Worm (Caenorhabditis elegans) whole organism, L1 larva: ENCODE results near the gene acc-4.
A peak's percentile ranks its signal among the peaks of the same experiment; 100 is the strongest.

Source experiments
- C04F5.9 ChIP-seq: sonication (generic microtip); optimal IDR thresholded peaks from 2 replicates; lab custom pipeline; 2016; ENCODE audit warnings: missing genetic modification characterization, missing compliant biosample characterization
- C16A3.4 ChIP-seq: fragments of 150-350 bp; optimal IDR thresholded peaks from 2 replicates; lab custom pipeline; 2014; ENCODE audit warnings: missing biosample characterization, missing genetic modification characterization
- aha-1 ChIP-seq: fragments of 150-350 bp; optimal IDR thresholded peaks from 2 replicates; lab custom pipeline; 2014; ENCODE audit warnings: missing biosample characterization, missing genetic modification characterization
- ceh-8 ChIP-seq: fragments of 200-800 bp; sonication (Bioruptor generic); optimal IDR thresholded peaks from 2 replicates; lab custom pipeline; 2018; ENCODE audit warnings: mild to moderate bottlenecking, missing genetic modification characterization, moderate library complexity, missing compliant biosample characterization
- ceh-82 ChIP-seq, 3 experiments: fragments of 150-350 bp in 1 of 3; sonication (generic microtip) in 2 of 3; optimal IDR thresholded peaks; 2 replicates each; lab custom pipeline; 2014 to 2017; ENCODE audit warnings: missing biosample characterization in 3 of 3, missing genetic modification characterization in 3 of 3
- ceh-90 ChIP-seq: sonication (generic microtip); optimal IDR thresholded peaks from 2 replicates; lab custom pipeline; 2016; ENCODE audit warnings: missing genetic modification characterization, missing compliant biosample characterization
- dsc-1 ChIP-seq: sonication (generic microtip); optimal IDR thresholded peaks from 2 replicates; lab custom pipeline; 2016; ENCODE audit warnings: mild to moderate bottlenecking, missing genetic modification characterization, missing compliant biosample characterization
- efl-1 ChIP-seq, 4 experiments: fragments of 150-350 bp; optimal IDR thresholded peaks in 3 of 4; peaks in 1 of 4; 1 replicate in 1 of 4; 2 replicates in 3 of 4; lab custom pipeline; 2014; ENCODE audit warnings: missing biosample characterization in 2 of 4, missing genetic modification characterization in 2 of 4, missing genetic modification reagents in 2 of 4
- egl-13 ChIP-seq: sonication (generic microtip); optimal IDR thresholded peaks from 2 replicates; lab custom pipeline; 2016; ENCODE audit warnings: missing genotype, missing genetic modification reagents, missing genetic modification characterization, missing compliant biosample characterization
- elt-2 ChIP-seq: sonication (generic microtip); optimal IDR thresholded peaks from 2 replicates; lab custom pipeline; 2016; ENCODE audit warnings: missing genetic modification characterization, mild to moderate bottlenecking, inconsistent platforms, missing compliant biosample characterization, missing genetic modification reagents
- fkh-10 ChIP-seq: sonication (generic microtip); optimal IDR thresholded peaks from 2 replicates; lab custom pipeline; 2017; ENCODE audit warnings: missing biosample characterization, missing genetic modification reagents, missing genetic modification characterization
- fkh-4 ChIP-seq: sonication (generic microtip); optimal IDR thresholded peaks from 2 replicates; lab custom pipeline; 2016; ENCODE audit warnings: missing compliant biosample characterization, missing genetic modification characterization, borderline replicate concordance
- fkh-8 ChIP-seq: sonication (generic microtip); optimal IDR thresholded peaks from 2 replicates; lab custom pipeline; 2016; ENCODE audit warnings: mild to moderate bottlenecking, missing genetic modification characterization, missing compliant biosample characterization
- fos-1 ChIP-seq: fragments of 150-350 bp; optimal IDR thresholded peaks from 2 replicates; lab custom pipeline; 2014; ENCODE audit warnings: missing biosample characterization, missing genetic modification characterization
- hlh-17 ChIP-seq: fragments of 200-800 bp; sonication (Bioruptor generic); optimal IDR thresholded peaks from 2 replicates; lab custom pipeline; 2018; ENCODE audit warnings: missing genetic modification characterization, mild to moderate bottlenecking, missing compliant biosample characterization, moderate library complexity, borderline replicate concordance
- hpl-2 ChIP-seq: fragments of 150-350 bp; optimal IDR thresholded peaks from 2 replicates; lab custom pipeline; 2014; ENCODE audit warnings: missing biosample characterization, missing genetic modification reagents, missing genetic modification characterization
- isw-1 ChIP-seq: fragments of 200-800 bp; sonication (Bioruptor generic); IDR thresholded peaks from 2 replicates; pipeline ENCODE4 v1.3.6; 2022; ENCODE audit warnings: missing genetic modification characterization, missing compliant biosample characterization
- jun-1 ChIP-seq: fragments of 150-350 bp; optimal IDR thresholded peaks from 2 replicates; lab custom pipeline; 2014; ENCODE audit warnings: missing biosample characterization, missing genetic modification reagents, missing genetic modification characterization
- lin-13 ChIP-seq: fragments of 150-350 bp; optimal IDR thresholded peaks from 2 replicates; lab custom pipeline; 2014; ENCODE audit warnings: missing biosample characterization, missing genetic modification reagents, missing genetic modification characterization
- lin-15B ChIP-seq: fragments of 150-350 bp; sonication (generic microtip); optimal IDR thresholded peaks from 3 replicates; lab custom pipeline; 2014; ENCODE audit warnings: missing biosample characterization, missing genetic modification characterization
- lin-39 ChIP-seq: fragments of 150-350 bp; optimal IDR thresholded peaks from 2 replicates; lab custom pipeline; 2014; ENCODE audit warnings: missing biosample characterization, missing genetic modification reagents, missing genetic modification characterization
- lir-3 ChIP-seq: sonication (generic microtip); optimal IDR thresholded peaks from 2 replicates; lab custom pipeline; 2016; ENCODE audit warnings: mild to moderate bottlenecking, missing genetic modification characterization, moderate library complexity, missing compliant biosample characterization; ENCODE audit not compliant: poor library complexity
- lsy-2 ChIP-seq, 2 experiments: fragments of 150-350 bp; optimal IDR thresholded peaks; 2 replicates each; lab custom pipeline; 2014; ENCODE audit warnings: missing biosample characterization in 2 of 2, missing genetic modification characterization in 2 of 2
- nhr-11 ChIP-seq: fragments of 150-350 bp; optimal IDR thresholded peaks from 2 replicates; lab custom pipeline; 2014; ENCODE audit warnings: missing biosample characterization, missing genetic modification characterization
- nhr-20 ChIP-seq: sonication (generic microtip); optimal IDR thresholded peaks from 2 replicates; lab custom pipeline; 2016; ENCODE audit warnings: mild to moderate bottlenecking, missing genetic modification characterization, missing compliant biosample characterization
- nhr-237 ChIP-seq: fragments of 150-350 bp; optimal IDR thresholded peaks from 2 replicates; lab custom pipeline; 2014; ENCODE audit warnings: missing biosample characterization, missing genetic modification characterization
- nhr-28 ChIP-seq: fragments of 150-350 bp; optimal IDR thresholded peaks from 2 replicates; lab custom pipeline; 2014; ENCODE audit warnings: missing biosample characterization, missing genetic modification characterization
- nhr-47 ChIP-seq: sonication (generic microtip); optimal IDR thresholded peaks from 2 replicates; lab custom pipeline; 2016; ENCODE audit warnings: mild to moderate bottlenecking, missing genetic modification characterization, moderate library complexity, missing compliant biosample characterization
- nhr-71 ChIP-seq: sonication (generic microtip); optimal IDR thresholded peaks from 2 replicates; lab custom pipeline; 2016; ENCODE audit warnings: mild to moderate bottlenecking, missing genetic modification characterization, moderate library complexity, missing compliant biosample characterization
- nhr-76 ChIP-seq: sonication (generic microtip); optimal IDR thresholded peaks from 2 replicates; lab custom pipeline; 2017; ENCODE audit warnings: missing biosample characterization, missing genetic modification characterization
- nhr-84 ChIP-seq: sonication (generic microtip); optimal IDR thresholded peaks from 2 replicates; lab custom pipeline; 2017; ENCODE audit warnings: missing biosample characterization, missing genetic modification characterization
- nhr-85 ChIP-seq: sonication (generic microtip); peaks from one replicate; lab custom pipeline; 2016; ENCODE audit warnings: missing genetic modification characterization, inconsistent platforms, missing compliant biosample characterization
- pqm-1 ChIP-seq: sonication (generic microtip); optimal IDR thresholded peaks from 3 replicates; lab custom pipeline; 2017; ENCODE audit warnings: missing biosample characterization, missing genetic modification characterization
- rnt-1 ChIP-seq: sonication (generic microtip); optimal IDR thresholded peaks from 2 replicates; lab custom pipeline; 2016; ENCODE audit warnings: mild to moderate bottlenecking, missing genetic modification characterization, moderate library complexity, missing compliant biosample characterization
- snu-23 ChIP-seq: sonication (generic microtip); optimal IDR thresholded peaks from 2 replicates; lab custom pipeline; 2016; ENCODE audit warnings: missing genetic modification characterization, missing compliant biosample characterization
- sox-4 ChIP-seq: sonication (generic microtip); optimal IDR thresholded peaks from 2 replicates; lab custom pipeline; 2016; ENCODE audit warnings: missing genetic modification characterization, missing compliant biosample characterization
- sptf-1 ChIP-seq: fragments of 150-350 bp; optimal IDR thresholded peaks from 2 replicates; lab custom pipeline; 2014; ENCODE audit warnings: missing biosample characterization, missing genetic modification characterization
- swsn-7 ChIP-seq: sonication (generic microtip); optimal IDR thresholded peaks from 2 replicates; lab custom pipeline; 2016; ENCODE audit warnings: missing genetic modification characterization, missing compliant biosample characterization
- tbx-2 ChIP-seq: sonication (generic microtip); optimal IDR thresholded peaks from 2 replicates; lab custom pipeline; 2016; ENCODE audit warnings: missing genetic modification characterization, missing compliant biosample characterization
- tlp-1 ChIP-seq: fragments of 150-350 bp; optimal IDR thresholded peaks from 2 replicates; lab custom pipeline; 2014; ENCODE audit warnings: missing biosample characterization, missing genetic modification characterization
- unc-130 ChIP-seq: fragments of 150-350 bp; optimal IDR thresholded peaks from 2 replicates; lab custom pipeline; 2017; ENCODE audit warnings: missing biosample characterization, missing genetic modification characterization, inconsistent platforms
- unc-30 ChIP-seq: sonication (generic microtip); optimal IDR thresholded peaks from 2 replicates; lab custom pipeline; 2017; ENCODE audit warnings: missing biosample characterization, missing genetic modification characterization
- unc-62 ChIP-seq: fragments of 150-350 bp; optimal IDR thresholded peaks from 2 replicates; lab custom pipeline; 2014; ENCODE audit warnings: missing biosample characterization, missing genetic modification reagents, missing genetic modification characterization
- unc-86 ChIP-seq: sonication (generic microtip); optimal IDR thresholded peaks from 2 replicates; lab custom pipeline; 2016; ENCODE audit warnings: missing genetic modification characterization, missing compliant biosample characterization
- unc-98 ChIP-seq: fragments of 200-800 bp; sonication (Bioruptor generic); IDR thresholded peaks from 2 replicates; pipeline ENCODE4 v1.3.6; 2022; ENCODE audit warnings: missing genetic modification characterization, missing compliant biosample characterization
- vab-15 ChIP-seq: sonication (generic microtip); optimal IDR thresholded peaks from 2 replicates; lab custom pipeline; 2017; ENCODE audit warnings: missing genotype, mild to moderate bottlenecking, missing genetic modification characterization, missing compliant biosample characterization
- zag-1 ChIP-seq: fragments of 150-350 bp; optimal IDR thresholded peaks from 2 replicates; lab custom pipeline; 2014; ENCODE audit warnings: missing biosample characterization, missing genetic modification characterization
- ztf-4 ChIP-seq: fragments of 150-350 bp; optimal IDR thresholded peaks from 2 replicates; lab custom pipeline; 2014; ENCODE audit warnings: missing biosample characterization, missing genetic modification characterization

acc-4 gene

ce11 chrIII:13484024-13484423 lies at the start of gene acc-4:
Gene acc-4 (minus strand): TSS chrIII:13484124.
- TF ChIP-seq zag-1 (no peak), hpl-2 (GFP tag; lab: Kevin White, UChicago) (no peak), nhr-20 (tag; lab: Kevin White, UChicago) (no peak), rnt-1 (tag; lab: Kevin White, UChicago) (no peak), jun-1 (tag; lab: Kevin White, UChicago) (no peak), nhr-71 (no peak), nhr-47 (tag; lab: Kevin White, UChicago) (no peak), hlh-17 (no peak), C04F5.9 (tag; lab: Kevin White, UChicago) (no peak), ceh-82 (tag; optimal IDR thresholded peaks at IDR 0.05; lab: Kevin White, UChicago) (no peak), egl-13 (tag; lab: Kevin White, UChicago) (no peak), elt-2 (no peak), fkh-4 (tag; lab: Kevin White, UChicago) (no peak), unc-98 (GFP tag; lab: Robert Waterston, UW) (no peak), dsc-1 (tag; lab: Kevin White, UChicago) (no peak), nhr-28 (tag; lab: Kevin White, UChicago) (no peak), nhr-85 (tag; lab: Kevin White, UChicago) (no peak)

DNA sequence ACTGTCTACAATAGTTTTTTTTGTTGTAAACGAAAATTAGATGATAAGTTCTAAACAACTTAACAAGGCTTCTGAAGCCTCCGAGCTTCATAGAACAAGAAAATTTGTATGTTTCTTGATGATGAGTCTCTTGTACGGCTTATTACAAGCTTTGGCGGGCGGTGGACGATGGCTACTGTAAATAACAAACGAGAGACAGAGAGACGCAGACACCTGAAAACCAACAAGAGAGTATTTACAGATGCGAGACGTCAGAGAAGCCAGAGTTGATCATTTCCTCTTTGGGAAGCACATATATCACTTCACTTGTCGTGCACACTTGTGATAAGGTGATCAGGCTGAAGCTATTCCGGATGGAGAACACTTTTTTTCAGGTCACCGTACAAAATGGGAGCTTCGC lies 46.9 kb upstream of the acc-4 start:
- TF ChIP-seq lin-39 (no peak), fkh-8 (no peak), sptf-1 (tag; lab: Kevin White, UChicago) (no peak), fkh-10 (GFP tag; lab: Kevin White, UChicago) (no peak), unc-30 (tag; lab: Kevin White, UChicago) (no peak), nhr-28 (tag; lab: Kevin White, UChicago) (no peak), C16A3.4 (tag; lab: Kevin White, UChicago) (no peak), rnt-1 (tag; lab: Kevin White, UChicago) (no peak), lir-3 (no peak), nhr-76 (tag; lab: Kevin White, UChicago) (no peak), unc-130 (no peak), ceh-8 (GFP tag; lab: Kevin White, UChicago) (no peak), ztf-4 (tag; lab: Kevin White, UChicago) (no peak), aha-1 (no peak), efl-1 (optimal IDR thresholded peaks at IDR 0.05; lab: Kevin White, UChicago) (no peak), efl-1 (GFP tag; optimal IDR thresholded peaks at IDR 0.05 in 1 of 2; lab: Kevin White, UChicago) (no peak), tlp-1 (tag; lab: Kevin White, UChicago) (no peak), fos-1 (tag; lab: Kevin White, UChicago) (no peak)

ce11 chrIII:13530017-13530416 lies 46.1 kb upstream of the acc-4 start:
- TF ChIP-seq lsy-2 (tag; optimal IDR thresholded peaks at IDR 0.05; lab: Kevin White, UChicago) (peak; percentile 71 to 79), lir-3 (no peak), zag-1 (no peak), pqm-1 (tag; lab: Kevin White, UChicago) (no peak), C16A3.4 (tag; lab: Kevin White, UChicago) (peak; percentile 65), nhr-20 (tag; lab: Kevin White, UChicago) (peak; percentile 62), isw-1 (GFP tag; lab: Robert Waterston, UW) (peak; percentile 42), snu-23 (GFP tag; lab: Kevin White, UChicago) (peak; percentile 74), tbx-2 (peak; percentile 52), tlp-1 (tag; lab: Kevin White, UChicago) (no peak), lin-15B (tag; lab: Kevin White, UChicago) (peak; percentile 60), unc-86 (tag; lab: Kevin White, UChicago) (peak; percentile 58), C04F5.9 (tag; lab: Kevin White, UChicago) (no peak), ceh-82 (tag; optimal IDR thresholded peaks at IDR 0.05; lab: Kevin White, UChicago) (peak; percentile 62 to 87 (median 70)), lin-13 (GFP tag; lab: Kevin White, UChicago) (peak; percentile 50), fos-1 (tag; lab: Kevin White, UChicago) (peak; percentile 9), nhr-237 (tag; lab: Kevin White, UChicago) (no peak), ztf-4 (tag; lab: Kevin White, UChicago) (no peak), swsn-7 (tag; lab: Kevin White, UChicago) (peak; percentile 67), unc-98 (GFP tag; lab: Robert Waterston, UW) (no peak), ceh-90 (no peak), sptf-1 (tag; lab: Kevin White, UChicago) (no peak), vab-15 (tag; lab: Kevin White, UChicago) (peak; percentile 57), unc-62 (GFP tag; lab: Kevin White, UChicago) (no peak), nhr-84 (tag; lab: Kevin White, UChicago) (no peak), dsc-1 (tag; lab: Kevin White, UChicago) (peak; percentile 63), sox-4 (no peak), rnt-1 (tag; lab: Kevin White, UChicago) (peak; percentile 72), nhr-11 (tag; lab: Kevin White, UChicago) (no peak), egl-13 (tag; lab: Kevin White, UChicago) (no peak), unc-30 (tag; lab: Kevin White, UChicago) (no peak)
